Fruit fly (Drosophila melanogaster) whole organism, embryonic: ENCODE data around the gene CG43895.

Experiments
- BtbVII ChIP-seq: fragments of 200-800 bp; sonication (Bioruptor generic); optimal IDR thresholded peaks from 3 replicates; lab custom pipeline; 2017; ENCODE audit warnings: missing biosample characterization, mild to moderate bottlenecking, missing genetic modification characterization
- C15 ChIP-seq: fragments of 200-800 bp; sonication (Bioruptor generic); IDR thresholded peaks from 3 replicates; pipeline ENCODE4 v1.3.6; 2022; ENCODE audit warnings: missing biosample characterization, missing genetic modification characterization
- CG10209 ChIP-seq: fragments of 200-800 bp; sonication (Bioruptor generic); optimal IDR thresholded peaks from 3 replicates; lab custom pipeline; 2017; ENCODE audit warnings: missing biosample characterization, mild to moderate bottlenecking, missing genetic modification characterization, missing genetic modification reagents
- CG10274 ChIP-seq: fragments of 200-800 bp; sonication (Bioruptor generic); optimal IDR thresholded peaks from 3 replicates; lab custom pipeline; 2017; ENCODE audit warnings: missing biosample characterization, mild to moderate bottlenecking, missing genetic modification characterization
- CG10565 ChIP-seq: fragments of 200-800 bp; sonication (Bioruptor generic); optimal IDR thresholded peaks from 3 replicates; lab custom pipeline; 2016; ENCODE audit warnings: missing biosample characterization, mild to moderate bottlenecking, missing genetic modification characterization
- CG12236 ChIP-seq: fragments of 200-800 bp; sonication (Bioruptor generic); optimal IDR thresholded peaks from 2 replicates; lab custom pipeline; 2016; ENCODE audit warnings: missing biosample characterization, missing genetic modification characterization
- CG12391 ChIP-seq: fragments of 200-800 bp; sonication (Bioruptor generic); optimal IDR thresholded peaks from 3 replicates; lab custom pipeline; 2018; ENCODE audit warnings: missing biosample characterization, mild to moderate bottlenecking, missing genetic modification characterization, moderate library complexity
- CG12659 ChIP-seq: fragments of 200-800 bp; sonication (Bioruptor generic); optimal IDR thresholded peaks from 3 replicates; lab custom pipeline; 2017; ENCODE audit warnings: mild to moderate bottlenecking, missing biosample characterization, missing genetic modification reagents, missing genetic modification characterization
- CG12942 ChIP-seq: fragments of 200-800 bp; sonication (Bioruptor generic); optimal IDR thresholded peaks from 3 replicates; lab custom pipeline; 2016; ENCODE audit warnings: missing biosample characterization, missing genetic modification characterization
- CG14710 ChIP-seq: fragments of 200-800 bp; sonication (Bioruptor generic); optimal IDR thresholded peaks from 3 replicates; lab custom pipeline; 2019; ENCODE audit warnings: missing biosample characterization, mild to moderate bottlenecking, missing genetic modification characterization, moderate library complexity
- CG15696 ChIP-seq: fragments of 200-800 bp; sonication (Bioruptor generic); optimal IDR thresholded peaks from 2 replicates; lab custom pipeline; 2019; ENCODE audit warnings: missing biosample characterization, mild to moderate bottlenecking, missing genetic modification characterization, moderate library complexity
- CG1603 ChIP-seq: fragments of 200-800 bp; sonication (Bioruptor generic); optimal IDR thresholded peaks from 2 replicates; lab custom pipeline; 2019; ENCODE audit warnings: missing biosample characterization, mild to moderate bottlenecking, missing genetic modification characterization, moderate library complexity
- CG17186 ChIP-seq: fragments of 200-800 bp; sonication (Bioruptor generic); optimal IDR thresholded peaks from 3 replicates; lab custom pipeline; 2017; ENCODE audit warnings: missing biosample characterization, missing genetic modification reagents, missing genetic modification characterization
- CG17829 ChIP-seq: fragments of 200-800 bp; optimal IDR thresholded peaks from 2 replicates; lab custom pipeline; 2019; ENCODE audit warnings: missing biosample characterization, mild to moderate bottlenecking, missing genetic modification characterization, moderate library complexity
- CG1792 ChIP-seq: fragments of 200-800 bp; sonication (Bioruptor generic); optimal IDR thresholded peaks from 2 replicates; lab custom pipeline; 2016; ENCODE audit warnings: missing biosample characterization, missing genetic modification characterization
- CG18262 ChIP-seq: fragments of 200-800 bp; optimal IDR thresholded peaks from 3 replicates; lab custom pipeline; 2019; ENCODE audit warnings: missing biosample characterization, mild to moderate bottlenecking, missing genetic modification characterization, moderate library complexity
- CG18619 ChIP-seq: fragments of 200-800 bp; sonication (Bioruptor generic); optimal IDR thresholded peaks from 3 replicates; lab custom pipeline; 2017; ENCODE audit warnings: missing biosample characterization, mild to moderate bottlenecking, missing genetic modification characterization
- CG2120 ChIP-seq: fragments of 200-800 bp; sonication (Bioruptor generic); optimal IDR thresholded peaks from 3 replicates; lab custom pipeline; 2016; ENCODE audit warnings: missing biosample characterization, missing genetic modification characterization
- CG2678 ChIP-seq: fragments of 200-800 bp; sonication (Bioruptor generic); optimal IDR thresholded peaks from 3 replicates; lab custom pipeline; 2019; ENCODE audit warnings: missing biosample characterization, mild to moderate bottlenecking, missing genetic modification characterization, moderate library complexity
- CG2712 ChIP-seq: fragments of 200-800 bp; optimal IDR thresholded peaks from 3 replicates; lab custom pipeline; 2019; ENCODE audit warnings: missing biosample characterization, mild to moderate bottlenecking, missing genetic modification characterization, moderate library complexity
- CG31441 ChIP-seq: fragments of 200-800 bp; sonication (Bioruptor generic); IDR thresholded peaks from 2 replicates; pipeline ENCODE4 v1.3.6; 2022; ENCODE audit warnings: missing biosample characterization, missing genetic modification characterization
- CG6791 ChIP-seq: fragments of 200-800 bp; sonication (Bioruptor generic); IDR thresholded peaks from 3 replicates; pipeline ENCODE4 v1.3.6; 2022; ENCODE audit warnings: missing biosample characterization, missing genetic modification characterization; ENCODE audit not compliant: partially characterized antibody
- CG9437 ChIP-seq: fragments of 200-800 bp; sonication (Bioruptor generic); optimal IDR thresholded peaks from 2 replicates; lab custom pipeline; 2018; ENCODE audit warnings: missing biosample characterization, mild to moderate bottlenecking, missing genetic modification characterization
- CG9817 ChIP-seq: fragments of 200-800 bp; sonication (Bioruptor generic); optimal IDR thresholded peaks from 2 replicates; lab custom pipeline; 2018; ENCODE audit warnings: missing biosample characterization, mild to moderate bottlenecking, missing genetic modification characterization, moderate library complexity
- Camta ChIP-seq: fragments of 200-800 bp; sonication (Bioruptor generic); optimal IDR thresholded peaks from 2 replicates; lab custom pipeline; 2016; ENCODE audit warnings: missing biosample characterization, missing genetic modification characterization
- Chrac-16 ChIP-seq: fragments of 200-800 bp; sonication (Bioruptor generic); optimal IDR thresholded peaks from 3 replicates; lab custom pipeline; 2016; ENCODE audit warnings: missing biosample characterization, missing genetic modification characterization
- CrebB ChIP-seq: fragments of 200-800 bp; sonication (Bioruptor generic); optimal IDR thresholded peaks from 3 replicates; lab custom pipeline; 2018; ENCODE audit warnings: missing biosample characterization, mild to moderate bottlenecking, missing genetic modification characterization
- D19A ChIP-seq: fragments of 200-800 bp; optimal IDR thresholded peaks from 3 replicates; lab custom pipeline; 2019; ENCODE audit warnings: missing biosample characterization, mild to moderate bottlenecking, missing genetic modification characterization, moderate library complexity
- D19B ChIP-seq: fragments of 200-800 bp; sonication (Bioruptor generic); optimal IDR thresholded peaks from 2 replicates; lab custom pipeline; 2017; ENCODE audit warnings: missing biosample characterization, mild to moderate bottlenecking, missing genetic modification characterization
- E2f2 ChIP-seq: fragments of 200-800 bp; sonication (Bioruptor generic); IDR thresholded peaks from 2 replicates; pipeline ENCODE4 v1.3.6; 2022; ENCODE audit warnings: missing biosample characterization, missing genetic modification characterization
- H2.0 ChIP-seq: fragments of 200-800 bp; sonication (Bioruptor generic); IDR thresholded peaks from 2 replicates; pipeline ENCODE4 v1.3.6; 2022; ENCODE audit warnings: missing biosample characterization, missing genetic modification characterization
- Hr51 ChIP-seq, 2 experiments: fragments of 200-800 bp; sonication (Bioruptor generic); optimal IDR thresholded peaks; 2 replicates in 1 of 2; 3 replicates in 1 of 2; lab custom pipeline; 2016 to 2018; ENCODE audit warnings: missing biosample characterization in 2 of 2, missing genetic modification characterization in 2 of 2, mild to moderate bottlenecking in 1 of 2, moderate library complexity in 1 of 2
- Hr78 ChIP-seq, 2 experiments: fragments of 200-800 bp in 1 of 2; fragments of >200 bp in 1 of 2; sonication (Bioruptor generic) in 1 of 2; optimal IDR thresholded peaks; 2 replicates each; lab custom pipeline; 2017 to 2019; ENCODE audit warnings: missing biosample characterization in 2 of 2, missing genetic modification characterization in 2 of 2, mild to moderate bottlenecking in 1 of 2, moderate library complexity in 1 of 2
- Myb ChIP-seq: fragments of 200-800 bp; sonication (Bioruptor generic); optimal IDR thresholded peaks from 2 replicates; lab custom pipeline; 2016; ENCODE audit warnings: missing biosample characterization, missing genetic modification characterization
- Optix ChIP-seq: fragments of 200-800 bp; sonication (Bioruptor generic); IDR thresholded peaks from 3 replicates; pipeline ENCODE4 v1.3.6; 2022; ENCODE audit warnings: missing biosample characterization, missing genetic modification characterization
- Pdp1 ChIP-seq, 2 experiments: fragments of 200-800 bp; sonication (Bioruptor generic); optimal IDR thresholded peaks; 3 replicates each; lab custom pipeline; 2016; ENCODE audit warnings: missing biosample characterization in 2 of 2, missing genetic modification characterization in 2 of 2, mild to moderate bottlenecking in 1 of 2, moderate library complexity in 1 of 2
- abd-A ChIP-seq: fragments of 200-800 bp; sonication (Bioruptor generic); optimal IDR thresholded peaks from 3 replicates; lab custom pipeline; 2019; ENCODE audit warnings: missing biosample characterization, mild to moderate bottlenecking, missing genetic modification characterization, moderate library complexity
- aop ChIP-seq: fragments of 200-800 bp; sonication (Bioruptor generic); IDR thresholded peaks from 2 replicates; pipeline ENCODE4 v1.3.6; 2022; ENCODE audit warnings: missing biosample characterization, missing genetic modification characterization
- az2 ChIP-seq: fragments of 200-800 bp; sonication (Bioruptor generic); optimal IDR thresholded peaks from 3 replicates; lab custom pipeline; 2016; ENCODE audit warnings: missing biosample characterization, missing genetic modification characterization
- chn ChIP-seq: fragments of 200-800 bp; sonication (Bioruptor generic); optimal IDR thresholded peaks from 2 replicates; lab custom pipeline; 2016; ENCODE audit warnings: missing biosample characterization, missing genetic modification characterization
- crol ChIP-seq: fragments of 200-800 bp; sonication (Bioruptor generic); IDR thresholded peaks from 2 replicates; pipeline ENCODE4 v1.3.6; 2022; ENCODE audit warnings: missing biosample characterization, missing genetic modification characterization
- dpn ChIP-seq, 2 experiments: fragments of 200-800 bp; sonication (Bioruptor generic); optimal IDR thresholded peaks; 3 replicates each; lab custom pipeline; 2016; ENCODE audit warnings: missing biosample characterization in 2 of 2, missing genetic modification characterization in 2 of 2
- dysf ChIP-seq: fragments of 200-800 bp; sonication (Bioruptor generic); IDR thresholded peaks from 3 replicates; pipeline ENCODE4 v1.3.6; 2022; ENCODE audit warnings: missing biosample characterization, missing genetic modification characterization
- en ChIP-seq: fragments of 200-800 bp; sonication (Bioruptor generic); optimal IDR thresholded peaks from 2 replicates; lab custom pipeline; 2016; ENCODE audit warnings: missing biosample characterization, missing genetic modification characterization
- eve ChIP-seq, 2 experiments: fragments of >200 bp; optimal IDR thresholded peaks; 2 replicates each; lab custom pipeline; 2017; ENCODE audit warnings: missing biosample characterization in 2 of 2, missing genetic modification characterization in 2 of 2
- ftz-f1 ChIP-seq: fragments of 200-800 bp; sonication (Bioruptor generic); optimal IDR thresholded peaks from 2 replicates; lab custom pipeline; 2016; ENCODE audit warnings: missing biosample characterization, missing genetic modification characterization
- her ChIP-seq: fragments of 200-800 bp; sonication (Bioruptor generic); optimal IDR thresholded peaks from 2 replicates; lab custom pipeline; 2016; ENCODE audit warnings: missing biosample characterization, missing genetic modification characterization
- jumu ChIP-seq: fragments of 200-800 bp; sonication (Bioruptor generic); optimal IDR thresholded peaks from 3 replicates; lab custom pipeline; 2016; ENCODE audit warnings: missing biosample characterization, missing genetic modification characterization
- pho ChIP-seq: fragments of 200-800 bp; sonication (Bioruptor generic); optimal IDR thresholded peaks from 2 replicates; lab custom pipeline; 2016; ENCODE audit warnings: missing biosample characterization, missing genetic modification characterization
- tna ChIP-seq: fragments of 200-800 bp; sonication (Bioruptor generic); IDR thresholded peaks from 2 replicates; pipeline ENCODE4 v1.3.6; 2022; ENCODE audit warnings: missing biosample characterization, missing genetic modification characterization; ENCODE audit not compliant: partially characterized antibody
- twi ChIP-seq: fragments of 200-800 bp; optimal IDR thresholded peaks from 2 replicates; lab custom pipeline; 2019; ENCODE audit warnings: missing biosample characterization, mild to moderate bottlenecking, missing genetic modification characterization, moderate library complexity

The CG43895 gene

DNA sequence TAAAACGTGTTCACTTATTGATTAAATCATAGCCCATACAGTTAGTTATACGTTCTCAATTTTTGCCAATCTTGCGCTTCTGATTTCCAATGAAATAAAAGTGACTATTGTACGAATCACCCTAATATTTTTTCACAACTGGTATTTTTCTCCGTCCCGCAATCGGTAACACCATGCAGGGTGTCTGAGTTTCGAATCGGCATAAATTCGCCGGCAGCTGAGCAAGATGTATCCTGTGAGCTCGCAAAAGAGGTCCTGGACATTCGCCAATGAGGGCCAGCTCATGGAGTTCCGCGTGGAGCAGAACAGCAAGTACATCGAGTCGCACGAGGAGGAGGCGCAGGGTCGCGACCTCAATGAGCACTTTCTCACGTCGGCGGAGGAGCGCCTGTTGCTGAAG lies 8.3 kb upstream of the CG43895 start, which contains the start of gene CycH (continued):
- TF ChIP-seq CG12391 (tag; lab: Kevin White, UChicago) (peak; percentile 66), CG1603 (tag; lab: Kevin White, UChicago) (peak; percentile 71), Camta (GFP tag; lab: Kevin White, UChicago) (peak; percentile 21), CG15696 (tag; lab: Kevin White, UChicago) (peak; percentile 12), H2.0 (GFP tag; lab: Robert Waterston, UW) (no peak), CG18262 (tag; lab: Kevin White, UChicago) (peak; percentile 18), abd-A (tag; lab: Kevin White, UChicago) (no peak), Hr78 (GFP tag; optimal IDR thresholded peaks at IDR 0.05; lab: Kevin White, UChicago) (peak in 1 of 2 experiments; percentile 26), CG17186 (peak; percentile 8), Myb (GFP tag; lab: Kevin White, UChicago) (peak; percentile 24), CG12659 (GFP tag; lab: Kevin White, UChicago) (peak; percentile 44), Pdp1 (GFP tag; optimal IDR thresholded peaks at IDR 0.05; lab: Kevin White, UChicago) (peak; percentile 34), Optix (GFP tag; lab: Robert Waterston, UW) (no peak), C15 (no peak), Hr51 (GFP tag; optimal IDR thresholded peaks at IDR 0.05; lab: Kevin White, UChicago) (peak in 1 of 2 experiments; percentile 11), CG2120 (GFP tag; lab: Kevin White, UChicago) (peak; percentile 60), crol (no peak), D19A (tag; lab: Kevin White, UChicago) (peak; percentile 32), twi (tag; lab: Kevin White, UChicago) (no peak), CG9437 (GFP tag; lab: Kevin White, UChicago) (no peak), CG12236 (no peak), her (GFP tag; lab: Kevin White, UChicago) (peak; percentile 46), CG12942 (GFP tag; lab: Kevin White, UChicago) (peak; percentile 14), CG10565 (GFP tag; lab: Kevin White, UChicago) (no peak), dpn (GFP tag; optimal IDR thresholded peaks at IDR 0.05; lab: Kevin White, UChicago) (peak; percentile 7 to 63), pho (GFP tag; lab: Kevin White, UChicago) (no peak), ftz-f1 (GFP tag; lab: Kevin White, UChicago) (peak; percentile 25), CG17829 (tag; lab: Kevin White, UChicago) (peak; percentile 63), CG2712 (tag; lab: Kevin White, UChicago) (peak; percentile 46), CG18619 (GFP tag; lab: Kevin White, UChicago) (no peak), CG10209 (GFP tag; lab: Kevin White, UChicago) (no peak), tna (GFP tag; lab: Robert Waterston, UW) (no peak), dysf (no peak; the same call in 2 of the 3 replicates), D19B (GFP tag; lab: Kevin White, UChicago) (no peak), jumu (GFP tag; lab: Kevin White, UChicago) (no peak), E2f2 (GFP tag; lab: Robert Waterston, UW) (peak; percentile 68), CG1792 (GFP tag; lab: Kevin White, UChicago) (no peak), CG2678 (tag; lab: Kevin White, UChicago) (no peak), Chrac-16 (peak; percentile 51), CG14710 (peak; percentile 43), az2 (peak; percentile 20), CG31441 (GFP tag; lab: Robert Waterston, UW) (peak; percentile 77), aop (no peak), eve (GFP tag; optimal IDR thresholded peaks at IDR 0.05; lab: Kevin White, UChicago) (no peak), en (GFP tag; lab: Kevin White, UChicago) (no peak), chn (GFP tag; lab: Kevin White, UChicago) (peak; percentile 40), BtbVII (GFP tag; lab: Kevin White, UChicago) (no peak), CG9817 (tag; lab: Kevin White, UChicago) (peak; percentile 36), CrebB (tag; lab: Kevin White, UChicago) (peak; percentile 2), CG6791 (GFP tag; lab: Robert Waterston, UW) (peak; percentile 32; the same call in 2 of the 3 replicates), CG10274 (GFP tag; lab: Kevin White, UChicago) (no peak)
